Fruit fly (Drosophila melanogaster) whole organism, embryonic: ENCODE measurements around the gene Ice2.

Experiments
- Aef1 ChIP-seq: fragments of 200-800 bp; sonication (Bioruptor generic); IDR thresholded peaks from 3 replicates; pipeline ENCODE4 v1.3.6; 2022; ENCODE audit warnings: missing biosample characterization, missing genetic modification characterization
- CG10274 ChIP-seq: fragments of 200-800 bp; sonication (Bioruptor generic); optimal IDR thresholded peaks from 3 replicates; lab custom pipeline; 2017; ENCODE audit warnings: missing biosample characterization, mild to moderate bottlenecking, missing genetic modification characterization
- CG10366 ChIP-seq: fragments of 200-800 bp; sonication (Bioruptor generic); IDR thresholded peaks from 2 replicates; pipeline ENCODE4 v1.3.6; 2022; ENCODE audit warnings: missing biosample characterization, missing genetic modification characterization
- CG10979 ChIP-seq: fragments of 200-800 bp; sonication (Bioruptor generic); optimal IDR thresholded peaks from 2 replicates; lab custom pipeline; 2018; ENCODE audit warnings: missing biosample characterization, mild to moderate bottlenecking, missing genetic modification characterization, moderate library complexity
- CG11085 ChIP-seq: fragments of 200-800 bp; sonication (Bioruptor generic); IDR thresholded peaks from 2 replicates; pipeline ENCODE4 v1.3.6; 2022; ENCODE audit warnings: missing biosample characterization, missing genetic modification characterization
- CG12769 ChIP-seq: fragments of 200-800 bp; sonication (Bioruptor generic); optimal IDR thresholded peaks from 2 replicates; lab custom pipeline; 2019; ENCODE audit warnings: missing biosample characterization, mild to moderate bottlenecking, missing genetic modification characterization, moderate library complexity
- CG14441 ChIP-seq: fragments of 200-800 bp; sonication (Bioruptor generic); IDR thresholded peaks from 2 replicates; pipeline ENCODE4 v1.3.6; 2022; ENCODE audit warnings: missing biosample characterization, missing genetic modification characterization
- CG16813 ChIP-seq: fragments of 200-800 bp; sonication (Bioruptor generic); IDR thresholded peaks from 3 replicates; pipeline ENCODE4 v1.3.6; 2022; ENCODE audit warnings: missing biosample characterization, missing genetic modification characterization; ENCODE audit not compliant: partially characterized antibody
- CG17359 ChIP-seq: fragments of 200-800 bp; sonication (Bioruptor generic); optimal IDR thresholded peaks from 3 replicates; lab custom pipeline; 2018; ENCODE audit warnings: missing biosample characterization, mild to moderate bottlenecking, missing genetic modification characterization, moderate library complexity
- CG18599 ChIP-seq: fragments of 200-800 bp; sonication (Bioruptor generic); optimal IDR thresholded peaks from 3 replicates; lab custom pipeline; 2017; ENCODE audit warnings: missing biosample characterization, missing genetic modification characterization, mild to moderate bottlenecking, moderate library complexity, missing genetic modification reagents
- CG3163 ChIP-seq: fragments of 200-800 bp; sonication (Bioruptor generic); optimal IDR thresholded peaks from 3 replicates; lab custom pipeline; 2016; ENCODE audit warnings: missing biosample characterization, missing genetic modification characterization
- CG34376 ChIP-seq: fragments of 200-800 bp; sonication (Bioruptor generic); optimal IDR thresholded peaks from 2 replicates; lab custom pipeline; 2018; ENCODE audit warnings: missing biosample characterization, mild to moderate bottlenecking, missing genetic modification characterization
- CG4360 ChIP-seq: fragments of 200-800 bp; sonication (Bioruptor generic); IDR thresholded peaks from 2 replicates; pipeline ENCODE4 v1.3.6; 2022; ENCODE audit warnings: missing biosample characterization, missing genetic modification characterization
- CG5180 ChIP-seq: fragments of 200-800 bp; sonication (Bioruptor generic); optimal IDR thresholded peaks from 3 replicates; lab custom pipeline; 2017; ENCODE audit warnings: missing biosample characterization, missing genetic modification characterization, mild to moderate bottlenecking, moderate library complexity, missing genetic modification reagents
- CG7963 ChIP-seq: fragments of 200-800 bp; sonication (Bioruptor generic); IDR thresholded peaks from 3 replicates; pipeline ENCODE4 v1.3.6; 2022; ENCODE audit warnings: missing biosample characterization, missing genetic modification characterization; ENCODE audit not compliant: partially characterized antibody
- Camta ChIP-seq: fragments of 200-800 bp; sonication (Bioruptor generic); optimal IDR thresholded peaks from 2 replicates; lab custom pipeline; 2016; ENCODE audit warnings: missing biosample characterization, missing genetic modification characterization
- D19B ChIP-seq: fragments of 200-800 bp; sonication (Bioruptor generic); optimal IDR thresholded peaks from 2 replicates; lab custom pipeline; 2017; ENCODE audit warnings: missing biosample characterization, mild to moderate bottlenecking, missing genetic modification characterization
- Fer1 ChIP-seq: fragments of 200-800 bp; sonication (Bioruptor generic); optimal IDR thresholded peaks from 2 replicates; lab custom pipeline; 2017; ENCODE audit warnings: missing biosample characterization, mild to moderate bottlenecking, missing genetic modification characterization
- GATAe ChIP-seq: fragments of 200-800 bp; sonication (Bioruptor generic); conservative IDR thresholded peaks from 2 replicates; pipeline ENCODE4 v1.3.6; 2022; ENCODE audit warnings: missing biosample characterization, missing genetic modification characterization
- HHEX ChIP-seq: fragments of 200-800 bp; sonication (Bioruptor generic); optimal IDR thresholded peaks from 3 replicates; lab custom pipeline; 2017; ENCODE audit warnings: missing biosample characterization, mild to moderate bottlenecking, missing genetic modification characterization, missing genetic modification reagents
- HLHmδ ChIP-seq: fragments of 200-800 bp; sonication (Bioruptor generic); optimal IDR thresholded peaks from 2 replicates; lab custom pipeline; 2018; ENCODE audit warnings: missing biosample characterization, mild to moderate bottlenecking, missing genetic modification characterization, moderate library complexity
- HmgZ ChIP-seq: fragments of 200-800 bp; sonication (Bioruptor generic); optimal IDR thresholded peaks from 2 replicates; lab custom pipeline; 2018; ENCODE audit warnings: missing biosample characterization, mild to moderate bottlenecking, missing genetic modification characterization
- Hmr ChIP-seq: fragments of 200-800 bp; sonication (Bioruptor generic); optimal IDR thresholded peaks from 3 replicates; lab custom pipeline; 2017; ENCODE audit warnings: mild to moderate bottlenecking, missing biosample characterization, missing genetic modification reagents, missing genetic modification characterization
- Nf-YC ChIP-seq: fragments of 200-800 bp; optimal IDR thresholded peaks from 3 replicates; lab custom pipeline; 2019; ENCODE audit warnings: missing biosample characterization, mild to moderate bottlenecking, missing genetic modification characterization, moderate library complexity
- Scr ChIP-seq: fragments of 200-800 bp; sonication (Bioruptor generic); IDR thresholded peaks from 2 replicates; pipeline ENCODE4 v1.3.6; 2022; ENCODE audit warnings: missing biosample characterization, missing genetic modification characterization; ENCODE audit not compliant: partially characterized antibody
- Tbp ChIP-seq: fragments of >200 bp; optimal IDR thresholded peaks from 2 replicates; lab custom pipeline; 2018; ENCODE audit warnings: missing biosample characterization, missing genetic modification characterization
- Vsx1 ChIP-seq: fragments of 200-800 bp; sonication (Bioruptor generic); optimal IDR thresholded peaks from 2 replicates; lab custom pipeline; 2017; ENCODE audit warnings: missing biosample characterization, mild to moderate bottlenecking, missing genetic modification characterization, missing genetic modification reagents
- bab2 ChIP-seq: fragments of 200-800 bp; sonication (Bioruptor generic); optimal IDR thresholded peaks from 2 replicates; lab custom pipeline; 2016; ENCODE audit warnings: missing biosample characterization, missing genetic modification characterization
- bbx ChIP-seq: fragments of 200-800 bp; sonication (Bioruptor generic); IDR thresholded peaks from 2 replicates; pipeline ENCODE4 v1.3.6; 2022; ENCODE audit warnings: missing biosample characterization, missing genetic modification characterization; ENCODE audit not compliant: partially characterized antibody
- caup ChIP-seq: fragments of 200-800 bp; sonication (Bioruptor generic); optimal IDR thresholded peaks from 3 replicates; lab custom pipeline; 2017; ENCODE audit warnings: missing biosample characterization, mild to moderate bottlenecking, missing genetic modification characterization, moderate library complexity; ENCODE audit not compliant: severe bottlenecking
- fd64A ChIP-seq: fragments of 200-800 bp; sonication (Bioruptor generic); optimal IDR thresholded peaks from 3 replicates; lab custom pipeline; 2018; ENCODE audit warnings: missing biosample characterization, mild to moderate bottlenecking, missing genetic modification characterization
- gsb ChIP-seq: fragments of 200-800 bp; sonication (Bioruptor generic); IDR thresholded peaks from 2 replicates; pipeline ENCODE4 v1.3.6; 2022; ENCODE audit warnings: missing biosample characterization, missing genetic modification characterization
- knrl ChIP-seq: fragments of 200-800 bp; sonication (Bioruptor generic); IDR thresholded peaks from 3 replicates; pipeline ENCODE4 v1.3.6; 2022; ENCODE audit warnings: missing biosample characterization, missing genetic modification characterization; ENCODE audit not compliant: partially characterized antibody
- odd ChIP-seq: fragments of 200-800 bp; sonication (Bioruptor generic); optimal IDR thresholded peaks from 2 replicates; lab custom pipeline; 2017; ENCODE audit warnings: missing biosample characterization, mild to moderate bottlenecking, missing genetic modification characterization
- sd ChIP-seq: fragments of 200-800 bp; sonication (Bioruptor generic); optimal IDR thresholded peaks from 3 replicates; lab custom pipeline; 2018; ENCODE audit warnings: missing biosample characterization, mild to moderate bottlenecking, missing genetic modification characterization, moderate library complexity
- sob ChIP-seq: fragments of 200-800 bp; sonication (Bioruptor generic); IDR thresholded peaks from 2 replicates; pipeline ENCODE4 v1.3.6; 2022; ENCODE audit warnings: missing biosample characterization, missing genetic modification characterization
- twi ChIP-seq: fragments of 200-800 bp; optimal IDR thresholded peaks from 2 replicates; lab custom pipeline; 2019; ENCODE audit warnings: missing biosample characterization, mild to moderate bottlenecking, missing genetic modification characterization, moderate library complexity
- unc-4 ChIP-seq: fragments of 200-800 bp; sonication (Bioruptor generic); IDR thresholded peaks from 2 replicates; pipeline ENCODE4 v1.3.6; 2022; ENCODE audit warnings: missing biosample characterization, missing genetic modification characterization; ENCODE audit not compliant: partially characterized antibody

Gene Ice2

DNA sequence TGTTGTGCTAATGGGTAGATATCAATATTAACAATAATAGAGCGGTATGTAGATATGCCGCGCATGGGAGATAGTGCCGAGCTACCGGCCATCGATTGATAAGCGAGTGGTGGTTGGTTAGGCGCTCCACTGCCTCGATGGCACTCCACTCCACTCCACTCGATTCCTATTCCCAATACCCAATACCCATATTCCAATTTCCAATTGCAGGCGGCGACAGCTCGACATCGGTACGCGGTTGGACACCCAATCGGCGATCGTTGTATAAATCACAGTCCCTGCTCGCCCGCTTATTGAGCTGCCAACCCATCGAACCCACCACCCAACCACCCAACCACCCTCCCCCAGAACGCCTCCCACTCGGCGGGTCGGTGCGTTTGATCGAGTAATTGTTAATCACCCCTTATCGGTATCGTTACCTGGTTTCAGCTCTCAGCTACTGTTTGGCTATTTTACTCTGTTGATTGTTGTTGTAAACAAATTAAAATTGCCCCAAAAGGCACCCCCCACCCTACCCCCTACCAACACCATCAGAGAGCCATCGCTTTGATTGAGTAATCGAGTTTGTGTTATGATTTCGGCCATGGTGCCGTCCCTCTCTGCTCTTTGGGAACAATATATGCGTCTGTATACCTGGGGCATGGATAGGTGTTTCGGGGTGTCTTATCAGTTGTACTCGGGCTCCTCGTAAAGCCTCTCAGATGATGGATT is 49.0 kb upstream of the Ice2 start, which contains the start of gene HHEX (continued):
- TF ChIP-seq CG7963 (no peak), caup (GFP tag; lab: Kevin White, UChicago) (peak; percentile 16), HHEX (GFP tag; lab: Kevin White, UChicago) (peak; percentile 41), sd (tag; lab: Kevin White, UChicago) (peak; percentile 76), Hmr (peak; percentile 12), CG18599 (GFP tag; lab: Kevin White, UChicago) (peak; percentile 50), odd (peak; percentile 46), CG34376 (peak; percentile 83), CG5180 (peak; percentile 66), GATAe (peak; percentile 91), CG14441 (GFP tag; lab: Robert Waterston, UW) (no peak), Aef1 (peak; percentile 59; the same call in 2 of the 3 replicates), Camta (no peak), CG4360 (GFP tag; lab: Robert Waterston, UW) (peak; percentile 34; the same call in 1 of the 2 replicates), Fer1 (GFP tag; lab: Kevin White, UChicago) (peak; percentile 7), HmgZ (peak; percentile 49), bbx (GFP tag; lab: Robert Waterston, UW) (no peak), Nf-YC (peak; percentile 90), fd64A (GFP tag; lab: Kevin White, UChicago) (no peak)
- TF ChIP-seq, all 482 proteins: peak for 40

DNA sequence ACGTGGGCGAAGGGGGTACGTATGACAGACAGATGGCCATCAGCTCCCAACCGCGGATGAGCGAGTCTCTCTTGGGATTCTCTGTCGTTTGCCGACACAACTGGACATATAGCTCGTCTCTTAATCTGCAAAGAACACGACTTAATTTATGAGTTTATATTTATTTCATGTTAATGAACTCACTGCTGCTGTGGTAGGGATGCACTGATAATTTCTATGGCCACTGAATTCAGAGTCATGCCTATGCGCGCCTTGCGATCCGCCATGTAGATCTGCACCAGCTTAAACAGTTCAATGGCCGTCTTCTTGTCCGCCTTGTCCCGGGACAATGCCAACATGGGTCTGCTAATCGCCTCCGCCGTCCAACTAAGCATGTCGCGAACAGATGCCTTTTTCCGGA is 45.0 kb upstream of the Ice2 start:
- TF ChIP-seq CG10366 (GFP tag; lab: Robert Waterston, UW) (no peak), CG16813 (GFP tag; lab: Robert Waterston, UW) (no peak), CG17359 (tag; lab: Kevin White, UChicago) (no peak), Tbp (GFP tag; lab: Kevin White, UChicago) (no peak), Vsx1 (GFP tag; lab: Kevin White, UChicago) (no peak), CG3163 (GFP tag; lab: Kevin White, UChicago) (no peak), gsb (no peak), CG10979 (no peak), CG12769 (tag; lab: Kevin White, UChicago) (no peak), D19B (GFP tag; lab: Kevin White, UChicago) (no peak), CG10274 (GFP tag; lab: Kevin White, UChicago) (no peak), sob (GFP tag; lab: Robert Waterston, UW) (no peak), CG11085 (no peak), unc-4 (GFP tag; lab: Robert Waterston, UW) (no peak), HLHmδ (GFP tag; lab: Kevin White, UChicago) (no peak), Scr (GFP tag; lab: Robert Waterston, UW) (no peak), bab2 (GFP tag; lab: Kevin White, UChicago) (no peak), knrl (GFP tag; lab: Robert Waterston, UW) (no peak), twi (no peak)
